Fruit fly (Drosophila melanogaster) whole organism, embryonic: ENCODE data around the gene CG16826.

Experiments used
- Ada2b ChIP-seq: fragments of 200-800 bp; sonication (Bioruptor generic); IDR thresholded peaks from 2 replicates; pipeline ENCODE4 v1.3.6; 2022; ENCODE audit warnings: missing biosample characterization, missing genetic modification characterization
- Adf1 ChIP-seq: fragments of 200-800 bp; sonication (Bioruptor generic); IDR thresholded peaks from 2 replicates; pipeline ENCODE4 v1.3.6; 2022; ENCODE audit warnings: missing biosample characterization, missing genetic modification characterization
- C15 ChIP-seq: fragments of 200-800 bp; sonication (Bioruptor generic); IDR thresholded peaks from 3 replicates; pipeline ENCODE4 v1.3.6; 2022; ENCODE audit warnings: missing biosample characterization, missing genetic modification characterization
- CG10543 ChIP-seq: fragments of 200-800 bp; sonication (Bioruptor generic); optimal IDR thresholded peaks from 3 replicates; lab custom pipeline; 2017; ENCODE audit warnings: missing biosample characterization, mild to moderate bottlenecking, missing genetic modification characterization, moderate library complexity
- CG10979 ChIP-seq: fragments of 200-800 bp; sonication (Bioruptor generic); optimal IDR thresholded peaks from 2 replicates; lab custom pipeline; 2018; ENCODE audit warnings: missing biosample characterization, mild to moderate bottlenecking, missing genetic modification characterization, moderate library complexity
- CG11398 ChIP-seq: fragments of 200-800 bp; sonication (Bioruptor generic); optimal IDR thresholded peaks from 2 replicates; lab custom pipeline; 2016; ENCODE audit warnings: missing biosample characterization, missing genetic modification characterization
- CG12236 ChIP-seq: fragments of 200-800 bp; sonication (Bioruptor generic); optimal IDR thresholded peaks from 2 replicates; lab custom pipeline; 2016; ENCODE audit warnings: missing biosample characterization, missing genetic modification characterization
- CG13296 ChIP-seq: fragments of 200-800 bp; sonication (Bioruptor generic); optimal IDR thresholded peaks from 3 replicates; lab custom pipeline; 2018; ENCODE audit warnings: missing biosample characterization, mild to moderate bottlenecking, missing genetic modification characterization
- CG15269 ChIP-seq: fragments of 200-800 bp; sonication (Bioruptor generic); optimal IDR thresholded peaks from 2 replicates; lab custom pipeline; 2018; ENCODE audit warnings: missing biosample characterization, mild to moderate bottlenecking, missing genetic modification characterization, moderate library complexity
- CG17802 ChIP-seq: fragments of 200-800 bp; sonication (Bioruptor generic); optimal IDR thresholded peaks from 2 replicates; lab custom pipeline; 2018; ENCODE audit warnings: missing biosample characterization, mild to moderate bottlenecking, missing genetic modification characterization, moderate library complexity
- CG18619 ChIP-seq: fragments of 200-800 bp; sonication (Bioruptor generic); optimal IDR thresholded peaks from 3 replicates; lab custom pipeline; 2017; ENCODE audit warnings: missing biosample characterization, mild to moderate bottlenecking, missing genetic modification characterization
- CG2129 ChIP-seq: fragments of 200-800 bp; sonication (Bioruptor generic); IDR thresholded peaks from 2 replicates; pipeline ENCODE4 v1.3.6; 2022; ENCODE audit warnings: missing biosample characterization, missing genetic modification characterization; ENCODE audit not compliant: partially characterized antibody
- CG30431 ChIP-seq: fragments of 200-800 bp; sonication (Bioruptor generic); optimal IDR thresholded peaks from 2 replicates; lab custom pipeline; 2017; ENCODE audit warnings: missing biosample characterization, missing genetic modification characterization
- CG3726 ChIP-seq: fragments of 200-800 bp; sonication (Bioruptor generic); IDR thresholded peaks from 3 replicates; pipeline ENCODE4, ENCODE4 v1.3.6; 2022; ENCODE audit warnings: missing biosample characterization, missing genetic modification characterization
- CG4404 ChIP-seq: fragments of 200-800 bp; sonication (Bioruptor generic); IDR thresholded peaks from 2 replicates; pipeline ENCODE4 v1.3.6; 2022; ENCODE audit warnings: missing biosample characterization, missing genetic modification characterization
- CG8359 ChIP-seq: fragments of 200-800 bp; sonication (Bioruptor generic); optimal IDR thresholded peaks from 2 replicates; lab custom pipeline; 2017; ENCODE audit warnings: missing biosample characterization, mild to moderate bottlenecking, missing genetic modification characterization, borderline replicate concordance
- CG8478 ChIP-seq: fragments of >200 bp; optimal IDR thresholded peaks from 2 replicates; lab custom pipeline; 2018
- CG8924 ChIP-seq: fragments of 200-800 bp; optimal IDR thresholded peaks from 3 replicates; lab custom pipeline; 2019; ENCODE audit warnings: missing biosample characterization, mild to moderate bottlenecking, missing genetic modification characterization, moderate library complexity
- CG9609 ChIP-seq: fragments of 200-800 bp; sonication (Bioruptor generic); optimal IDR thresholded peaks from 3 replicates; lab custom pipeline; 2016; ENCODE audit warnings: missing biosample characterization, missing genetic modification characterization
- Drgx ChIP-seq: fragments of 200-800 bp; sonication (Bioruptor generic); IDR thresholded peaks from 2 replicates; pipeline ENCODE4 v1.3.6; 2022; ENCODE audit warnings: missing biosample characterization, missing genetic modification characterization
- E2f1 ChIP-seq: fragments of 200-800 bp; sonication (Bioruptor generic); IDR thresholded peaks from 2 replicates; pipeline ENCODE4 v1.3.6; 2022; ENCODE audit warnings: missing biosample characterization, missing genetic modification characterization
- ERR ChIP-seq: fragments of 200-800 bp; sonication (Bioruptor generic); optimal IDR thresholded peaks from 2 replicates; lab custom pipeline; 2016; ENCODE audit warnings: missing biosample characterization, missing genetic modification characterization
- HLH4C ChIP-seq: fragments of 200-800 bp; sonication (Bioruptor generic); IDR thresholded peaks from 3 replicates; pipeline ENCODE4 v1.3.6; 2022; ENCODE audit warnings: missing biosample characterization, missing genetic modification characterization; ENCODE audit not compliant: partially characterized antibody
- Hr3 ChIP-seq: fragments of 200-800 bp; sonication (Bioruptor generic); optimal IDR thresholded peaks from 3 replicates; lab custom pipeline; 2016; ENCODE audit warnings: missing biosample characterization, missing genetic modification characterization
- Meics ChIP-seq: fragments of 200-800 bp; sonication (Bioruptor generic); optimal IDR thresholded peaks from 2 replicates; lab custom pipeline; 2017; ENCODE audit warnings: missing biosample characterization, mild to moderate bottlenecking, missing genetic modification characterization
- NK7.1 ChIP-seq: fragments of 200-800 bp; sonication (Bioruptor generic); optimal IDR thresholded peaks from 3 replicates; lab custom pipeline; 2016; ENCODE audit warnings: missing biosample characterization, missing genetic modification characterization
- Pdp1 ChIP-seq, 2 experiments: fragments of 200-800 bp; sonication (Bioruptor generic); optimal IDR thresholded peaks; 3 replicates each; lab custom pipeline; 2016; ENCODE audit warnings: missing biosample characterization in 2 of 2, missing genetic modification characterization in 2 of 2, mild to moderate bottlenecking in 1 of 2, moderate library complexity in 1 of 2
- Ptx1 ChIP-seq: fragments of 200-800 bp; sonication (Bioruptor generic); IDR thresholded peaks from 2 replicates; pipeline ENCODE4 v1.3.6; 2022; ENCODE audit warnings: missing biosample characterization, missing genetic modification characterization
- Ssrp ChIP-seq: fragments of 200-800 bp; sonication (Bioruptor generic); optimal IDR thresholded peaks from 2 replicates; lab custom pipeline; 2018; ENCODE audit warnings: missing biosample characterization, mild to moderate bottlenecking, missing genetic modification characterization, moderate library complexity
- Trl ChIP-seq, 3 experiments: fragments of >200 bp in 2 of 3; fragments of 200-800 bp in 1 of 3; sonication (Bioruptor generic) in 1 of 3; optimal IDR thresholded peaks; 2 replicates in 1 of 3; 3 replicates in 2 of 3; lab custom pipeline; 2016 to 2017; ENCODE audit warnings: missing biosample characterization in 1 of 3, missing genetic modification characterization in 1 of 3
- Xrp1 ChIP-seq: fragments of 200-800 bp; sonication (Bioruptor generic); IDR thresholded peaks from 2 replicates; pipeline ENCODE4 v1.3.6; 2022; ENCODE audit warnings: missing biosample characterization, missing genetic modification characterization
- YL-1 ChIP-seq: fragments of 200-800 bp; sonication (Bioruptor generic); optimal IDR thresholded peaks from 3 replicates; lab custom pipeline; 2017; ENCODE audit warnings: missing biosample characterization, mild to moderate bottlenecking, missing genetic modification characterization
- ash1 ChIP-seq: fragments of 200-800 bp; sonication (Bioruptor generic); optimal IDR thresholded peaks from 2 replicates; lab custom pipeline; 2018; ENCODE audit warnings: missing biosample characterization, mild to moderate bottlenecking, missing genetic modification characterization
- ato ChIP-seq: fragments of 200-800 bp; sonication (Bioruptor generic); IDR thresholded peaks from 2 replicates; pipeline ENCODE4 v1.3.6; 2022; ENCODE audit warnings: missing biosample characterization, missing genetic modification characterization; ENCODE audit not compliant: partially characterized antibody
- bsh ChIP-seq, 2 experiments: fragments of 200-800 bp; sonication (Bioruptor generic); optimal IDR thresholded peaks; 2 replicates each; lab custom pipeline; 2017 to 2018; ENCODE audit warnings: mild to moderate bottlenecking in 2 of 2, missing biosample characterization in 2 of 2, missing genetic modification characterization in 2 of 2, moderate library complexity in 1 of 2
- crol ChIP-seq: fragments of 200-800 bp; sonication (Bioruptor generic); IDR thresholded peaks from 2 replicates; pipeline ENCODE4 v1.3.6; 2022; ENCODE audit warnings: missing biosample characterization, missing genetic modification characterization
- dimm ChIP-seq: fragments of 200-800 bp; sonication (Bioruptor generic); IDR thresholded peaks from 2 replicates; pipeline ENCODE4 v1.3.6; 2022; ENCODE audit warnings: missing biosample characterization, missing genetic modification characterization
- disco-r ChIP-seq: fragments of 200-800 bp; sonication (Bioruptor generic); optimal IDR thresholded peaks from 2 replicates; lab custom pipeline; 2016; ENCODE audit warnings: missing biosample characterization, missing genetic modification characterization
- dpn ChIP-seq, 2 experiments: fragments of 200-800 bp; sonication (Bioruptor generic); optimal IDR thresholded peaks; 3 replicates each; lab custom pipeline; 2016; ENCODE audit warnings: missing biosample characterization in 2 of 2, missing genetic modification characterization in 2 of 2
- eyg ChIP-seq: fragments of 200-800 bp; sonication (Bioruptor generic); optimal IDR thresholded peaks from 3 replicates; lab custom pipeline; 2016; ENCODE audit warnings: missing biosample characterization, missing genetic modification characterization
- gro ChIP-seq: fragments of 200-800 bp; sonication (Bioruptor generic); optimal IDR thresholded peaks from 2 replicates; lab custom pipeline; 2016; ENCODE audit warnings: missing biosample characterization, missing genetic modification characterization
- jing ChIP-seq: fragments of 200-800 bp; sonication (Bioruptor generic); optimal IDR thresholded peaks from 2 replicates; lab custom pipeline; 2018; ENCODE audit warnings: missing biosample characterization, mild to moderate bottlenecking, missing genetic modification characterization
- klu ChIP-seq: fragments of 200-800 bp; sonication (Bioruptor generic); IDR thresholded peaks from 2 replicates; pipeline ENCODE4 v1.3.6; 2022; ENCODE audit warnings: missing biosample characterization, missing genetic modification characterization
- pan ChIP-seq, 4 experiments: fragments of >200 bp in 3 of 4; fragments of 200-800 bp in 1 of 4; sonication (Bioruptor generic) in 1 of 4; optimal IDR thresholded peaks in 3 of 4; IDR thresholded peaks in 1 of 4; 2 replicates each; pipeline versions ENCODE4 v1.3.6 to Lab custom; 2017 to 2022; ENCODE audit warnings: missing biosample characterization in 2 of 4, missing genetic modification characterization in 2 of 4, mixed read lengths in 1 of 4
- pho ChIP-seq: fragments of 200-800 bp; sonication (Bioruptor generic); optimal IDR thresholded peaks from 2 replicates; lab custom pipeline; 2016; ENCODE audit warnings: missing biosample characterization, missing genetic modification characterization
- psq ChIP-seq: fragments of 200-800 bp; sonication (Bioruptor generic); optimal IDR thresholded peaks from 2 replicates; lab custom pipeline; 2017; ENCODE audit warnings: missing biosample characterization, missing genetic modification characterization
- sd ChIP-seq: fragments of 200-800 bp; sonication (Bioruptor generic); optimal IDR thresholded peaks from 3 replicates; lab custom pipeline; 2018; ENCODE audit warnings: missing biosample characterization, mild to moderate bottlenecking, missing genetic modification characterization, moderate library complexity
- tin ChIP-seq: fragments of 200-800 bp; sonication (Bioruptor generic); optimal IDR thresholded peaks from 3 replicates; lab custom pipeline; 2016; ENCODE audit warnings: missing biosample characterization, missing genetic modification characterization
- zen2 ChIP-seq: fragments of 200-800 bp; sonication (Bioruptor generic); IDR thresholded peaks from 3 replicates; pipeline ENCODE4 v1.3.6; 2022; ENCODE audit warnings: missing biosample characterization, missing genetic modification characterization; ENCODE audit not compliant: partially characterized antibody

CG16826 gene

dm6 chr2L:13387255-13387654 is 39.7 kb downstream of the CG16826 start, which contains the start of the genes Ing5 and CG7099 (continued):
- TF ChIP-seq CG12236: peak; percentile 73
- TF ChIP-seq eyg (GFP tag; lab: Kevin White, UChicago): peak; percentile 68
- peak; percentile 78 for TF ChIP-seq ERR
- peak; percentile 94 for TF ChIP-seq CG18619 (GFP tag; lab: Kevin White, UChicago)
- TF ChIP-seq CG9609 (GFP tag; lab: Kevin White, UChicago): peak; percentile 86
- TF ChIP-seq klu: peak; percentile 93
- TF ChIP-seq Xrp1 (GFP tag; lab: Robert Waterston, UW): peak; percentile 98
- peak; percentile 59 for TF ChIP-seq NK7.1
- peak; percentile 96 for TF ChIP-seq E2f1 (GFP tag; lab: Robert Waterston, UW)
- TF ChIP-seq pan (optimal IDR thresholded peaks at IDR 0.05; lab: Kevin White, UChicago): no peak
- peak in 1 of 2 experiments; percentile 97 for TF ChIP-seq pan (GFP tag; optimal IDR thresholded peaks at IDR 0.05 in 1 of 2, IDR thresholded peaks at IDR 0.05 in 1 of 2)
- peak; percentile 94 for TF ChIP-seq C15
- TF ChIP-seq HLH4C (GFP tag; lab: Robert Waterston, UW): peak; percentile 71
- peak; percentile 66 for TF ChIP-seq disco-r
- TF ChIP-seq dpn (GFP tag; optimal IDR thresholded peaks at IDR 0.05; lab: Kevin White, UChicago): peak; percentile 93 to 98
- TF ChIP-seq zen2 (GFP tag; lab: Robert Waterston, UW): no peak; the same call in 2 of the 3 replicates
- TF ChIP-seq dimm (GFP tag; lab: Robert Waterston, UW): peak; percentile 76
- TF ChIP-seq CG10543 (GFP tag; lab: Kevin White, UChicago): peak; percentile 92
- TF ChIP-seq Drgx (GFP tag; lab: Robert Waterston, UW): peak; percentile 88
- peak; percentile 96 for TF ChIP-seq CG15269 (tag; lab: Kevin White, UChicago)
- TF ChIP-seq bsh (GFP tag; optimal IDR thresholded peaks at IDR 0.05; lab: Kevin White, UChicago): peak; percentile 75 to 97
- TF ChIP-seq Ptx1 (GFP tag; lab: Robert Waterston, UW): peak; percentile 98
- peak; percentile 72 for TF ChIP-seq Adf1 (GFP tag; lab: Robert Waterston, UW)
- peak; percentile 97 for TF ChIP-seq Ssrp (tag; lab: Kevin White, UChicago)
- TF ChIP-seq CG8478 (lab: Kevin White, UChicago): no peak
- peak; percentile 91 for TF ChIP-seq psq
- peak; percentile 93 for TF ChIP-seq pho
- peak; percentile 89 for TF ChIP-seq jing (GFP tag; lab: Kevin White, UChicago)
- 0 out of 2 replicates have a peak, but pooled peaks have one; percentile 23 for TF ChIP-seq ato (GFP tag; lab: Robert Waterston, UW)
- TF ChIP-seq YL-1 (GFP tag; lab: Kevin White, UChicago): peak; percentile 92
- TF ChIP-seq CG11398 (GFP tag; lab: Kevin White, UChicago): peak; percentile 60
- TF ChIP-seq CG2129 (GFP tag; lab: Robert Waterston, UW): 0 out of 2 replicates have a peak, but pooled peaks have one; percentile 34
- peak; percentile 95 for TF ChIP-seq CG8924 (tag; lab: Kevin White, UChicago)
- peak; percentile 92 to 94 for TF ChIP-seq Pdp1 (GFP tag; optimal IDR thresholded peaks at IDR 0.05; lab: Kevin White, UChicago)
- TF ChIP-seq CG10979 (tag; lab: Kevin White, UChicago): peak; percentile 94
- peak; percentile 97 for TF ChIP-seq Hr3
- peak; percentile 95 for TF ChIP-seq Meics (GFP tag; lab: Kevin White, UChicago)
- TF ChIP-seq CG4404 (GFP tag; lab: Robert Waterston, UW): peak; percentile 96
- TF ChIP-seq CG17802: peak; percentile 87
- peak; percentile 55 for TF ChIP-seq crol
- peak; percentile 94 for TF ChIP-seq CG3726
- peak; percentile 98 for TF ChIP-seq Ada2b
- TF ChIP-seq gro: peak; percentile 91
- TF ChIP-seq CG13296 (GFP tag; lab: Kevin White, UChicago): peak; percentile 94
- TF ChIP-seq tin (GFP tag; lab: Kevin White, UChicago): peak; percentile 97
- peak; percentile 73 for TF ChIP-seq CG8359 (GFP tag; lab: Kevin White, UChicago)
- TF ChIP-seq ash1 (GFP tag; lab: Kevin White, UChicago): peak; percentile 61
- TF ChIP-seq sd (tag; lab: Kevin White, UChicago): peak; percentile 95
- TF ChIP-seq CG30431 (GFP tag; lab: Kevin White, UChicago): peak; percentile 94
- no peak for TF ChIP-seq Trl (optimal IDR thresholded peaks at IDR 0.05; lab: Kevin White, UChicago)
- TF ChIP-seq Trl (GFP tag; optimal IDR thresholded peaks at IDR 0.05; lab: Kevin White, UChicago): peak; percentile 91
